Fruit fly (Drosophila melanogaster): ENCODE measurements around the gene GstD2.

GstD2 gene

dm6 chr3R:12405928-12406234, 34.1 kb downstream of the GstD2 start, which contains the start of gene Cyp9f2:
Cyp9f2 (minus strand) TSS chr3R:12406028.
- no peak for TF ChIP-seq dan (GFP tag; IDR thresholded peaks at IDR 0.05)
- TF ChIP-seq toy (GFP tag; IDR thresholded peaks at IDR 0.05) = no peak
- no peak for TF ChIP-seq jing (GFP tag; optimal IDR thresholded peaks at IDR 0.05)
- 0 out of 2 replicates have a peak, but pooled peaks have one; percentile 8 for TF ChIP-seq bbx (GFP tag; IDR thresholded peaks at IDR 0.05; ENCODE audit: partially characterized antibody)

DNA sequence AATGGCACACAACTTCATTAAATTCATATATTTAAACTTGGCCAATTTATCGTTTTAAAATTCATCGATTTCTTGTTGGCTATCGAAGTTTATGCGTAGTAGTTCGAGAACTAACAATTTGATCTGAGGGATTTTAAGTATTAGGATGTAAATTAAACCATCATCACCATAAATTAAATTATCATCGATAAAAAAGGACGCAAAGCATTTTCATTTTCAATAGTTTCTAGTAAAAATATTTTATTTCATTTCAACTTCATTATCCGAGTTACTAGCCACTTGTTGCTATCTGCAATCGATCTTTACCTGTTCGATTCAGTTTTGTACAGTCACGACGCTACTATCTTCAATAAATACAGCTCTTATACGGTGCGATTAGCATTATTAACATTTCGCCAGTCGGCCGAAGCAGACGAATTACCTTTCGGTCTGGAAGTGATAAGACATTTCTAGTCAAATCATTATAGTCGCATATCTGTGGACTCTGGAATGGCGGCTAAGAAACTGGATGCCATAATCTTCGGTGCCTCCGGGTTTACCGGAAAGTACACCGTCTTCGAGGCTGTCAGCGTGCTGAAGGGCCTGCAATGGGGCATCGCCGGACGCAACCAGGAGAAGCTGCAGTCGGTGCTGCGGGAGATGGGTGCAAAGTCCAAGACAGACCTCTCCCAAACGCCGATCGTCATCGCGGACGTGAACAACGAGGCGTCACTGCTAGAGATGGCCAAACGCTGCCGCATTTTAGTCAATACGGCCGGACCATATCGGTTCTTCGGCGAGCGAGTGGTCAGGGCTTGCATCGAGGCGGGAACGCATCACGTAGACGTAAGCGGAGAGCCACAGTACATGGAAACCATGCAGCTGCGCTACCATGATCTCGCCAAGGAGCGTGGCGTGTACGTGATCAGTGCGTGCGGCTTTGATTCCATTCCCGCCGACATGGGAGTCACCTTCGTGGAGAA, 34.7 kb downstream of the GstD2 start, which contains the start of gene CG5167:
CG5167 (plus strand) TSS at position 298 of the 962 bp plus-strand sequence.
- TF ChIP-seq CG4617 (GFP tag; optimal IDR thresholded peaks at IDR 0.05; ENCODE audit: borderline replicate concordance) = no peak
- peak; percentile 44 for TF ChIP-seq CG6765 (GFP tag; optimal IDR thresholded peaks at IDR 0.05)
- peak; percentile 20 for TF ChIP-seq CG12659 (GFP tag; optimal IDR thresholded peaks at IDR 0.05)
- TF ChIP-seq CG9437 (GFP tag; optimal IDR thresholded peaks at IDR 0.05) = peak; percentile 85
- no peak for TF ChIP-seq CG1529 (GFP tag; optimal IDR thresholded peaks at IDR 0.05)
- peak; percentile 7 for TF ChIP-seq Dip3 (GFP tag; optimal IDR thresholded peaks at IDR 0.05)
- no peak for TF ChIP-seq YL-1 (GFP tag; optimal IDR thresholded peaks at IDR 0.05)
- peak; percentile 47 for TF ChIP-seq CG15269 (tag; optimal IDR thresholded peaks at IDR 0.05)
- peak; percentile 31 for TF ChIP-seq CrebB (tag; optimal IDR thresholded peaks at IDR 0.05)
- TF ChIP-seq CG15011 (GFP tag; optimal IDR thresholded peaks at IDR 0.05) = no peak
- peak; percentile 58 for TF ChIP-seq CG18262 (tag; optimal IDR thresholded peaks at IDR 0.05)
- TF ChIP-seq CG5953 (GFP tag; IDR thresholded peaks at IDR 0.05) = no peak
- peak; percentile 19 for TF ChIP-seq gcm (GFP tag; optimal IDR thresholded peaks at IDR 0.05)
- TF ChIP-seq CG16863 (GFP tag; optimal IDR thresholded peaks at IDR 0.05) = no peak
- peak; percentile 54; the same call in 1 of the 2 replicates for TF ChIP-seq Drgx (GFP tag; IDR thresholded peaks at IDR 0.05)
- no peak for TF ChIP-seq CG14667 (GFP tag; IDR thresholded peaks at IDR 0.05)
- TF ChIP-seq Hand (GFP tag; optimal IDR thresholded peaks at IDR 0.05) = no peak
- TF ChIP-seq CG12155 (GFP tag; optimal IDR thresholded peaks at IDR 0.05) = peak; percentile 38
- peak; percentile 61 for TF ChIP-seq CG8290 (GFP tag; optimal IDR thresholded peaks at IDR 0.05)
- TF ChIP-seq CG8290 (tag; optimal IDR thresholded peaks at IDR 0.05) = peak in 1 of 2 experiments; percentile 29
- peak; percentile 70 for TF ChIP-seq unpg (GFP tag; optimal IDR thresholded peaks at IDR 0.05)
- peak; percentile 70 for TF ChIP-seq row (GFP tag; IDR thresholded peaks at IDR 0.05)
- no peak for TF ChIP-seq ac (GFP tag; optimal IDR thresholded peaks at IDR 0.05)
- peak; percentile 44 for TF ChIP-seq CG2120 (GFP tag; optimal IDR thresholded peaks at IDR 0.05)
- TF ChIP-seq CG15514 (GFP tag; optimal IDR thresholded peaks at IDR 0.05) = peak; percentile 51
- TF ChIP-seq E2f1 (GFP tag; IDR thresholded peaks at IDR 0.05) = no peak
- TF ChIP-seq CG2889 (GFP tag; IDR thresholded peaks at IDR 0.05) = no peak
- TF ChIP-seq Hr51 (GFP tag; optimal IDR thresholded peaks at IDR 0.05) = peak in 1 of 2 experiments; percentile 48
- peak; percentile 37 for TF ChIP-seq az2 (GFP tag; optimal IDR thresholded peaks at IDR 0.05)
- TF ChIP-seq sens (GFP tag) = peak; percentile 89
- TF ChIP-seq CG17385 (GFP tag; optimal IDR thresholded peaks at IDR 0.05) = peak; percentile 23
- TF ChIP-seq BEAF-32 (GFP tag; optimal IDR thresholded peaks at IDR 0.05) = peak; percentile 38
- TF ChIP-seq Dek (tag; optimal IDR thresholded peaks at IDR 0.05) = peak; percentile 47
- 0 out of 3 replicates have a peak, but pooled peaks have one; percentile 30 for TF ChIP-seq CG34422 (GFP tag; IDR thresholded peaks at IDR 0.05)
- TF ChIP-seq Rfx (GFP tag; IDR thresholded peaks at IDR 0.05) = no peak
- peak; percentile 11; the same call in 1 of the 3 replicates for TF ChIP-seq B-H1 (GFP tag; IDR thresholded peaks at IDR 0.05)
- no peak for TF ChIP-seq crol (GFP tag; IDR thresholded peaks at IDR 0.05)
- TF ChIP-seq HLHmδ (GFP tag; optimal IDR thresholded peaks at IDR 0.05) = no peak
- no peak for TF ChIP-seq sd (tag; optimal IDR thresholded peaks at IDR 0.05)
- peak; percentile 54 for TF ChIP-seq mirr (GFP tag; optimal IDR thresholded peaks at IDR 0.05)
- no peak; the same call in 1 of the 2 replicates for TF ChIP-seq chm (GFP tag; IDR thresholded peaks at IDR 0.05)
- 0 out of 2 replicates have a peak, but pooled peaks have one; percentile 5 for TF ChIP-seq CG8765 (GFP tag; IDR thresholded peaks at IDR 0.05)
- peak; percentile 58 for TF ChIP-seq trem (tag; optimal IDR thresholded peaks at IDR 0.05)

Measured in whole organism, embryonic.